Worm (Caenorhabditis elegans) whole organism, young adult: ENCODE results near the gene ung-1.

Experiments used
- B0261.1 ChIP-seq: sonication (generic microtip); optimal IDR thresholded peaks from 2 replicates; lab custom pipeline; 2016; ENCODE audit warnings: mild to moderate bottlenecking, missing genetic modification characterization, moderate library complexity, missing compliant biosample characterization
- B0336.3 ChIP-seq: fragments of 200-800 bp; sonication (Bioruptor generic); IDR thresholded peaks from 2 replicates; pipeline ENCODE4 v1.3.6; 2022; ENCODE audit warnings: missing genetic modification characterization, missing compliant biosample characterization
- C06A6.2 ChIP-seq: fragments of 200-800 bp; sonication (Bioruptor generic); conservative IDR thresholded peaks from 2 replicates; pipeline ENCODE4 v1.3.6; 2022; ENCODE audit warnings: missing genetic modification characterization, missing compliant biosample characterization
- C17E4.6 ChIP-seq: fragments of 200-800 bp; sonication (Bioruptor generic); IDR thresholded peaks from 2 replicates; pipeline ENCODE4 v1.3.6; 2022; ENCODE audit warnings: missing genetic modification reagents, missing genetic modification characterization, missing compliant biosample characterization
- F23B12.7 ChIP-seq: sonication (generic microtip); optimal IDR thresholded peaks from 2 replicates; lab custom pipeline; 2017; ENCODE audit warnings: missing genetic modification characterization, mild to moderate bottlenecking, missing compliant biosample characterization, antibody characterized with exemption, moderate library complexity; ENCODE audit not compliant: insufficient read depth
- F33H1.4 ChIP-seq: fragments of 200-800 bp; sonication (Bioruptor generic); IDR thresholded peaks from 2 replicates; pipeline ENCODE4 v1.3.6; 2022; ENCODE audit warnings: missing genetic modification reagents, missing genetic modification characterization, missing compliant biosample characterization
- F49E8.2 ChIP-seq: sonication (generic microtip); optimal IDR thresholded peaks from 3 replicates; lab custom pipeline; 2017; ENCODE audit warnings: missing genetic modification characterization, mild to moderate bottlenecking, missing compliant biosample characterization, antibody characterized with exemption, moderate library complexity; ENCODE audit not compliant: insufficient read depth
- K12H6.12 ChIP-seq: fragments of 200-800 bp; sonication (Bioruptor generic); optimal IDR thresholded peaks from 2 replicates; lab custom pipeline; 2018; ENCODE audit warnings: mild to moderate bottlenecking, missing genetic modification characterization, missing compliant biosample characterization
- T07F8.4 ChIP-seq: sonication (generic microtip); optimal IDR thresholded peaks from 2 replicates; lab custom pipeline; 2016; ENCODE audit warnings: mild to moderate bottlenecking, missing genetic modification characterization, moderate library complexity, missing compliant biosample characterization
- T26A5.8 ChIP-seq: sonication (generic microtip); optimal IDR thresholded peaks from 2 replicates; lab custom pipeline; 2016; ENCODE audit warnings: missing genetic modification characterization, missing compliant biosample characterization
- Y53F4B.3 ChIP-seq: fragments of 200-800 bp; sonication (Bioruptor generic); IDR thresholded peaks from 2 replicates; pipeline ENCODE4 v1.3.6; 2022; ENCODE audit warnings: missing genetic modification reagents, missing genetic modification characterization, missing compliant biosample characterization
- Y53G8AR.9 ChIP-seq: fragments of 200-800 bp; sonication (Bioruptor generic); conservative IDR thresholded peaks from 2 replicates; pipeline ENCODE4 v1.3.6; 2022; ENCODE audit warnings: missing genetic modification reagents, missing genetic modification characterization, missing compliant biosample characterization
- ZK185.1 ChIP-seq: sonication (generic microtip); optimal IDR thresholded peaks from 2 replicates; lab custom pipeline; 2016; ENCODE audit warnings: mild to moderate bottlenecking, missing genetic modification characterization, missing compliant biosample characterization; ENCODE audit not compliant: poor library complexity, severe bottlenecking
- aptf-2 ChIP-seq: fragments of 200-800 bp; sonication (Bioruptor generic); conservative IDR thresholded peaks from 2 replicates; pipeline ENCODE4 v1.3.6; 2022; ENCODE audit warnings: missing genetic modification reagents, missing genetic modification characterization, missing compliant biosample characterization
- attf-5 ChIP-seq: fragments of 200-800 bp; sonication (Bioruptor generic); optimal IDR thresholded peaks from 2 replicates; lab custom pipeline; 2018; ENCODE audit warnings: mild to moderate bottlenecking, missing genetic modification characterization, missing compliant biosample characterization
- ceh-100 ChIP-seq: fragments of 200-800 bp; sonication (Bioruptor generic); IDR thresholded peaks from 2 replicates; pipeline ENCODE4 v1.3.6; 2022; ENCODE audit warnings: missing genetic modification reagents, missing genetic modification characterization, missing compliant biosample characterization
- ceh-40 ChIP-seq: fragments of 200-800 bp; sonication (Bioruptor generic); IDR thresholded peaks from 2 replicates; pipeline ENCODE4 v1.3.6; 2022; ENCODE audit warnings: missing genetic modification characterization, missing compliant biosample characterization
- ceh-91 ChIP-seq: fragments of 200-800 bp; sonication (Bioruptor generic); IDR thresholded peaks from 2 replicates; pipeline ENCODE4 v1.3.6; 2022; ENCODE audit warnings: missing genetic modification reagents, missing genetic modification characterization, missing compliant biosample characterization
- chd-7 ChIP-seq: sonication (generic microtip); optimal IDR thresholded peaks from 2 replicates; lab custom pipeline; 2016; ENCODE audit warnings: mild to moderate bottlenecking, missing genetic modification characterization, moderate library complexity, missing compliant biosample characterization
- dox-1 ChIP-seq: fragments of 200-800 bp; sonication (Bioruptor generic); IDR thresholded peaks from 2 replicates; pipeline ENCODE4 v1.3.6; 2022; ENCODE audit warnings: missing genetic modification reagents, missing genetic modification characterization, missing compliant biosample characterization
- dpff-1 ChIP-seq: sonication (generic microtip); optimal IDR thresholded peaks from 2 replicates; lab custom pipeline; 2017; ENCODE audit warnings: mild to moderate bottlenecking, missing genetic modification characterization, missing compliant biosample characterization
- gei-17 ChIP-seq: fragments of 200-800 bp; sonication (Bioruptor generic); optimal IDR thresholded peaks from 2 replicates; lab custom pipeline; 2018; ENCODE audit warnings: mild to moderate bottlenecking, missing genetic modification characterization, missing compliant biosample characterization
- hrde-1 ChIP-seq: sonication (generic microtip); optimal IDR thresholded peaks from 2 replicates; lab custom pipeline; 2016; ENCODE audit warnings: missing genetic modification characterization, mild to moderate bottlenecking, missing compliant biosample characterization, moderate library complexity, missing genotype, missing genetic modification reagents, borderline replicate concordance
- let-607 ChIP-seq, 2 experiments: fragments of 200-800 bp in 1 of 2; sonication (Bioruptor generic) in 1 of 2; sonication (generic microtip) in 1 of 2; optimal IDR thresholded peaks; 2 replicates each; lab custom pipeline; 2016 to 2018; ENCODE audit warnings: mild to moderate bottlenecking in 2 of 2, missing compliant biosample characterization in 2 of 2, missing genetic modification characterization in 2 of 2, moderate library complexity in 2 of 2, missing genotype in 1 of 2
- lin-54 ChIP-seq: fragments of 200-800 bp; sonication (Bioruptor generic); optimal IDR thresholded peaks from 2 replicates; lab custom pipeline; 2018; ENCODE audit warnings: mild to moderate bottlenecking, missing genetic modification characterization, missing compliant biosample characterization
- lir-1 ChIP-seq: fragments of 200-800 bp; sonication (Bioruptor generic); conservative IDR thresholded peaks from 2 replicates; pipeline ENCODE4 v1.3.6; 2022; ENCODE audit warnings: missing genetic modification reagents, missing genetic modification characterization, missing compliant biosample characterization
- lsl-1 ChIP-seq: fragments of 200-800 bp; sonication (Bioruptor generic); optimal IDR thresholded peaks from 2 replicates; lab custom pipeline; 2018; ENCODE audit warnings: mild to moderate bottlenecking, missing genetic modification characterization, moderate library complexity, missing compliant biosample characterization
- madf-10 ChIP-seq: sonication (generic microtip); optimal IDR thresholded peaks from 2 replicates; lab custom pipeline; 2016; ENCODE audit warnings: mild to moderate bottlenecking, missing genetic modification characterization, missing compliant biosample characterization
- madf-8 ChIP-seq: fragments of 200-800 bp; sonication (Bioruptor generic); conservative IDR thresholded peaks from 2 replicates; pipeline ENCODE4 v1.3.6; 2022; ENCODE audit warnings: missing genetic modification reagents, missing genetic modification characterization, missing compliant biosample characterization
- mel-28 ChIP-seq: sonication (generic microtip); optimal IDR thresholded peaks from 2 replicates; lab custom pipeline; 2016; ENCODE audit warnings: borderline replicate concordance, mild to moderate bottlenecking, missing genetic modification characterization, missing compliant biosample characterization
- nfya-2 ChIP-seq: fragments of 200-800 bp; sonication (Bioruptor generic); IDR thresholded peaks from 2 replicates; pipeline ENCODE4 v1.3.6; 2022; ENCODE audit warnings: missing genetic modification reagents, missing genetic modification characterization, missing compliant biosample characterization
- nhr-179 ChIP-seq: sonication (generic microtip); optimal IDR thresholded peaks from 2 replicates; lab custom pipeline; 2016; ENCODE audit warnings: mild to moderate bottlenecking, missing genetic modification characterization, missing compliant biosample characterization
- nhr-27 ChIP-seq: fragments of 200-800 bp; sonication (Bioruptor generic); optimal IDR thresholded peaks from 2 replicates; lab custom pipeline; 2018; ENCODE audit warnings: mild to moderate bottlenecking, missing genetic modification characterization, moderate library complexity, missing compliant biosample characterization
- nhr-90 ChIP-seq: sonication (generic microtip); optimal IDR thresholded peaks from 2 replicates; lab custom pipeline; 2016; ENCODE audit warnings: missing genotype, mild to moderate bottlenecking, missing genetic modification characterization, missing compliant biosample characterization
- rec-8 ChIP-seq, 2 experiments: sonication (generic microtip); optimal IDR thresholded peaks; 2 replicates each; lab custom pipeline; 2016; ENCODE audit warnings: mild to moderate bottlenecking in 2 of 2, missing genetic modification characterization in 2 of 2, missing genetic modification reagents in 2 of 2, missing genotype in 2 of 2, missing biosample characterization in 1 of 2, missing compliant biosample characterization in 1 of 2, moderate library complexity in 1 of 2
- rpc-1 ChIP-seq, 2 experiments: fragments of 150-350 bp in 1 of 2; sonication (generic microtip) in 1 of 2; optimal IDR thresholded peaks; 2 replicates each; lab custom pipeline; 2014 to 2018; ENCODE audit warnings: missing biosample characterization in 1 of 2, missing genetic modification characterization in 1 of 2, missing genetic modification reagents in 1 of 2, missing genotype in 1 of 2
- sea-2 ChIP-seq: fragments of 200-800 bp; sonication (Bioruptor generic); IDR thresholded peaks from 2 replicates; pipeline ENCODE4 v1.3.6; 2022; ENCODE audit warnings: missing genetic modification characterization, missing compliant biosample characterization
- snpc-1.1 ChIP-seq: sonication (generic microtip); optimal IDR thresholded peaks from 2 replicates; lab custom pipeline; 2017; ENCODE audit warnings: missing genetic modification characterization, mild to moderate bottlenecking, missing compliant biosample characterization, antibody characterized with exemption, moderate library complexity, missing genotype, missing genetic modification reagents; ENCODE audit not compliant: insufficient read depth
- snpc-3.4 ChIP-seq: sonication (generic microtip); optimal IDR thresholded peaks from 2 replicates; lab custom pipeline; 2017; ENCODE audit warnings: missing genetic modification characterization, mild to moderate bottlenecking, missing compliant biosample characterization, antibody characterized with exemption, moderate library complexity, missing genotype, missing genetic modification reagents
- somi-1 ChIP-seq: fragments of 200-800 bp; sonication (Bioruptor generic); optimal IDR thresholded peaks from 2 replicates; lab custom pipeline; 2018; ENCODE audit warnings: mild to moderate bottlenecking, missing genetic modification characterization, missing compliant biosample characterization
- tbx-9 ChIP-seq: sonication (generic microtip); optimal IDR thresholded peaks from 2 replicates; lab custom pipeline; 2016; ENCODE audit warnings: borderline replicate concordance, missing genetic modification characterization, inconsistent platforms, missing compliant biosample characterization
- unc-130 ChIP-seq: sonication (generic microtip); optimal IDR thresholded peaks from 2 replicates; lab custom pipeline; 2016; ENCODE audit warnings: missing genetic modification reagents, missing genetic modification characterization, missing compliant biosample characterization
- xnd-1 ChIP-seq: sonication (generic microtip); optimal IDR thresholded peaks from 2 replicates; lab custom pipeline; 2016; ENCODE audit warnings: missing genotype, missing genetic modification reagents, missing genetic modification characterization, missing compliant biosample characterization
- ztf-18 ChIP-seq: sonication (generic microtip); optimal IDR thresholded peaks from 2 replicates; lab custom pipeline; 2016; ENCODE audit warnings: missing genotype, mild to moderate bottlenecking, missing genetic modification characterization, missing compliant biosample characterization

Gene ung-1

DNA sequence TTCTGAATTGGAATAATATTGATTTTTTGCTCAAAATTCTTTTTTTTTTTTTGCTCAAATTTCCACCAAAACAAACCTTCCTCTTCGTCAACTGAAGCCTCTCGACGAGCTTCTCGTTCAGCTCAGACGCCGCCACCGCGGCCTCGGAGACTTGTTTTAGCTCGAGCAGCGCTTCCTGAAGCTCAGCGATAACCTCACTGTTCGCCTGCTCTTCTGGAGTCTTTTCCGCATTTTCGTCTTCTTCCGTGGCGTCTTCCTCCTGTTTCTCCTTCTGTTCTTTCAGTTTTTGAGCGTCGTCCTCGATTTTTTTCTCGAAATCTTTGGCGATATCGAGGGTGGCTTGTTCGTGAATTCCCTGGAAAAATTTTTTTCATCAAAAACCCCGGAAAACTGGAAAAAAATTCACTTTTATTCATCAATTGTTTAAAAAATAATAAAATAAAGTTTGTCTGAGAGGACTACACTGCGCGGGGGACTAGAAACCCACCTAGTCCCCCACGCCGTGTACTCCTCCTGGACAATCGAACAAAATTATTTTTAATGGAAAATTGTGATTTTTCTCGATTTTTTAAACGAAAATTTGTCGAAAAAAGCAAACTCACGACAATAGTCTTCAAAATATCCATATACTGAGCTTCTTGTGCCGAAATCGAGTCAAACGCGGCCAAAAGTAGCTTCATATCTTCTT lies 27.7 kb downstream of the ung-1 start (continued):
- TF ChIP-seq T07F8.4 (no peak), somi-1 (GFP tag; lab: Kevin White, UChicago) (no peak), let-607 (tag; optimal IDR thresholded peaks at IDR 0.05; lab: Kevin White, UChicago) (peak in 1 of 2 experiments; percentile 78), sea-2 (no peak), F23B12.7 (tag; lab: Kevin White, UChicago) (no peak), lir-1 (peak; percentile 89), madf-8 (GFP tag; lab: Robert Waterston, UW) (peak; percentile 37), C06A6.2 (GFP tag; lab: Robert Waterston, UW) (0 out of 2 replicates have a peak, but pooled peaks have one; percentile 26), nfya-2 (GFP tag; lab: Robert Waterston, UW) (0 out of 2 replicates have a peak, but pooled peaks have one; percentile 63), F33H1.4 (GFP tag; lab: Robert Waterston, UW) (peak; percentile 66), rpc-1 (optimal IDR thresholded peaks at IDR 0.05; lab: Kevin White, UChicago) (no peak), rpc-1 (tag; optimal IDR thresholded peaks at IDR 0.05; lab: Kevin White, UChicago) (no peak), dox-1 (GFP tag; lab: Robert Waterston, UW) (peak; percentile 67; the same call in 1 of the 2 replicates), xnd-1 (tag; lab: Kevin White, UChicago) (peak; percentile 37), F49E8.2 (tag; lab: Kevin White, UChicago) (peak; percentile 39), lsl-1 (GFP tag; lab: Kevin White, UChicago) (peak; percentile 49), hrde-1 (tag; lab: Kevin White, UChicago) (peak; percentile 47), ZK185.1 (tag; lab: Kevin White, UChicago) (no peak), T26A5.8 (no peak), Y53G8AR.9 (GFP tag; lab: Robert Waterston, UW) (no peak), nhr-179 (tag; lab: Kevin White, UChicago) (no peak), unc-130 (peak; percentile 91), rec-8 (tag; optimal IDR thresholded peaks at IDR 0.05; lab: Kevin White, UChicago) (peak in 1 of 2 experiments; percentile 71), Y53F4B.3 (GFP tag; lab: Robert Waterston, UW) (no peak), chd-7 (tag; lab: Kevin White, UChicago) (peak; percentile 46), ceh-91 (GFP tag; lab: Robert Waterston, UW) (peak; percentile 46; the same call in 1 of the 2 replicates), ceh-40 (GFP tag; lab: Robert Waterston, UW) (0 out of 2 replicates have a peak, but pooled peaks have one; percentile 24), mel-28 (tag; lab: Kevin White, UChicago) (no peak), aptf-2 (GFP tag; lab: Robert Waterston, UW) (0 out of 2 replicates have a peak, but pooled peaks have one; percentile 30), B0261.1 (peak; percentile 20), ztf-18 (tag; lab: Kevin White, UChicago) (peak; percentile 0), madf-10 (tag; lab: Kevin White, UChicago) (peak; percentile 51), snpc-3.4 (tag; lab: Kevin White, UChicago) (peak; percentile 58), gei-17 (GFP tag; lab: Kevin White, UChicago) (peak; percentile 6), lin-54 (GFP tag; lab: Kevin White, UChicago) (peak; percentile 59), dpff-1 (no peak), nhr-90 (tag; lab: Kevin White, UChicago) (no peak), attf-5 (GFP tag; lab: Kevin White, UChicago) (no peak), B0336.3 (GFP tag; lab: Robert Waterston, UW) (peak; percentile 80), ceh-100 (GFP tag; lab: Robert Waterston, UW) (peak; percentile 57; the same call in 1 of the 2 replicates), tbx-9 (no peak), K12H6.12 (tag; lab: Kevin White, UChicago) (peak; percentile 82), C17E4.6 (GFP tag; lab: Robert Waterston, UW) (no peak), snpc-1.1 (no peak), nhr-27 (tag; lab: Kevin White, UChicago) (peak; percentile 74)
